Worm (Caenorhabditis elegans) whole organism, L4/young adult: Measurements from ENCODE around the gene lex-1.

Source experiments
- W03F9.2 ChIP-seq: fragments of 150-350 bp; optimal IDR thresholded peaks from 2 replicates; lab custom pipeline; 2014; ENCODE audit warnings: missing biosample characterization, missing genetic modification characterization
- dao-5 ChIP-seq: sonication (generic microtip); optimal IDR thresholded peaks from 2 replicates; lab custom pipeline; 2016; ENCODE audit warnings: missing genotype, missing genetic modification characterization, moderate library complexity, missing compliant biosample characterization
- him-1 ChIP-seq: sonication (generic microtip); optimal IDR thresholded peaks from 2 replicates; lab custom pipeline; 2016; ENCODE audit warnings: missing genotype, missing genetic modification reagents, missing genetic modification characterization, missing compliant biosample characterization

- TF ChIP-seq W03F9.2: no peak
- TF ChIP-seq him-1 (tag; lab: Kevin White, UChicago): no peak
- no peak for TF ChIP-seq dao-5 (tag; lab: Kevin White, UChicago)
Observed at ce11 chrIV:12056603-12057002, 22.7 kb upstream of the lex-1 start, which contains the start of gene K08E4.2.
